Fruit fly (Drosophila melanogaster): Measurements from ENCODE around the gene Ddr.

Ddr gene

DNA sequence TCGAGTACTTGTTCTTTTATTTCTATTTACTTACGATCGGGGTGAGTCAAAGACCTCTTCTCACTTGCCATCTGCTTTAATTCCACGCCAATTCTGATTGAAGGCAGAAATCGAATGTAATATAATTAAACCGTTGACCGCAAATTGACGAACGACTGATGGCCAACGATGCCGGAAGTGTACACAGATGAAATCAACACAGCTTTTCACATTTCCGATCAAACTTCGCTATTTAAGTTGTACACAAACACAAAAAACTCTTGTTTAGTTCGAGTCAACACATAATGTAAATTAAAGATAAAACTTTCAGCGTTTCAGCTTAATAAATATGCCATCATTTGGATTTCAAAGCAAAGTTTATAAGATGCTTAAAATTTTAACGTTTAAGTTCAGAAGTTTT is 41.4 kb upstream of the Ddr start (continued):
- TF ChIP-seq hth (optimal IDR thresholded peaks at IDR 0.05) = no peak

DNA sequence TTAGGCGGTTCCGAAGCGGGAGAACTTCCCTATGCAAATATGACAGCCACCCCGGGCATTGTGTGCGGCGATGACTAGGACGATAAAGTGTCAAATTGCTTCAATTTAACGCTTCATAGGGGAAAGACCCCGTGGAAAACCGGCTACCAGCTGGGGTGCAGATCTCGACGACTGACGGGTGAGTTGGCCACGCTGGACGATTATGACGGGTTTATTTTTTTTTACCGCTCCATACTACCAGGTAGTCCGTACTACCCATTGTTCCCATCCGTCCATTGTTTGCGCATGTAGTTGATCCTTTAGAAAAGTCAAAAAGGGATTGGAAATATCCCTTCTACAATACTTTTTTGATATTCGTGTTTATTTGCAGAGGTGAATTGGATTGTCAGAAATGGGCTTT is 39.4 kb upstream of the Ddr start:
- TF ChIP-seq sqz (GFP tag; optimal IDR thresholded peaks at IDR 0.05) (peak; percentile 54), CG17829 (tag; optimal IDR thresholded peaks at IDR 0.05) (no peak), CG13123 (GFP tag; optimal IDR thresholded peaks at IDR 0.05) (no peak), tll (GFP tag; optimal IDR thresholded peaks at IDR 0.05) (peak in 1 of 2 experiments; percentile 68), CG7963 (GFP tag; IDR thresholded peaks at IDR 0.05; ENCODE audit: partially characterized antibody) (no peak), HmgZ (tag; optimal IDR thresholded peaks at IDR 0.05) (no peak), CG13775 (GFP tag; optimal IDR thresholded peaks at IDR 0.05) (no peak), Lim3 (GFP tag; IDR thresholded peaks at IDR 0.05) (no peak), CG16863 (GFP tag; optimal IDR thresholded peaks at IDR 0.05) (no peak), oc (tag; optimal IDR thresholded peaks at IDR 0.05) (peak; percentile 69), CG15479 (GFP tag; optimal IDR thresholded peaks at IDR 0.05) (no peak), pros (GFP tag; optimal IDR thresholded peaks at IDR 0.05) (peak; percentile 66), gsb-n (tag; optimal IDR thresholded peaks at IDR 0.05) (peak; percentile 39), kni (GFP tag; optimal IDR thresholded peaks at IDR 0.05) (peak; percentile 22), CG31224 (GFP tag; IDR thresholded peaks at IDR 0.05) (no peak), CG1602 (GFP tag; optimal IDR thresholded peaks at IDR 0.05) (no peak), CG7928 (GFP tag; optimal IDR thresholded peaks at IDR 0.05) (no peak), CG9817 (tag; optimal IDR thresholded peaks at IDR 0.05) (no peak), gsb (GFP tag; IDR thresholded peaks at IDR 0.05) (no peak), E2f2 (GFP tag; IDR thresholded peaks at IDR 0.05) (no peak), D (optimal IDR thresholded peaks at IDR 0.05) (peak; percentile 87), D (GFP tag; optimal IDR thresholded peaks at IDR 0.05) (peak; percentile 37), Kr (GFP tag; optimal IDR thresholded peaks at IDR 0.05) (peak; percentile 60)

DNA sequence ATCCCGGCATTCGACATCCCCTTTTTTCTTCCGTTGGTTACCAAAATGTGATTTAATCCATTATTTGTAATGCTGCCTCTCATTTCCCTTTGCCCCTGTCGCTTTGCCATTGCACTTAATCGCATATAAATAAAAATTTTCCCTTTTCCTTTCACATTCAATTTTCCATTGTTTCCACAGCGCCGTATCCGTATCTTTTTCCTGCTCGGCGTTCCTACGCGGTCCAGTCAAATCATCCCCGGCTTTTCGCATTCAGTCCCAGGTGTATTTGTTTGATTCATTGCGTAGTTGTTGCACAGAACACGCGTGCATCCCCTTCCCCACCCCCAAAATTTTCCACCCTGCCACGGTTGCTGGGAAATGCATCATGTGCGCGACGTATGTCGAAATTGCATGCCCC is 37.0 kb upstream of the Ddr start:
- TF ChIP-seq sens (GFP tag) = peak; percentile 39
- TF ChIP-seq sqz (GFP tag; optimal IDR thresholded peaks at IDR 0.05) = peak; percentile 16
- peak; percentile 71 for TF ChIP-seq Kr (GFP tag; optimal IDR thresholded peaks at IDR 0.05)
- TF ChIP-seq so (GFP tag; IDR thresholded peaks at IDR 0.05) = 0 out of 3 replicates have a peak, but pooled peaks have one; percentile 12
- TF ChIP-seq amos (GFP tag; IDR thresholded peaks at IDR 0.05; ENCODE audit: partially characterized antibody) = no peak
- no peak for TF ChIP-seq CG31224 (GFP tag; IDR thresholded peaks at IDR 0.05)
- TF ChIP-seq Lpt (GFP tag; optimal IDR thresholded peaks at IDR 0.05) = no peak
- peak; percentile 39 for TF ChIP-seq kni (GFP tag; optimal IDR thresholded peaks at IDR 0.05)
- TF ChIP-seq Dll (GFP tag; IDR thresholded peaks at IDR 0.05; ENCODE audit: partially characterized antibody) = peak; percentile 16; the same call in 1 of the 4 replicates
- no peak for TF ChIP-seq D (optimal IDR thresholded peaks at IDR 0.05)
- peak; percentile 41 for TF ChIP-seq D (GFP tag; optimal IDR thresholded peaks at IDR 0.05)
- TF ChIP-seq gsb-n (tag; optimal IDR thresholded peaks at IDR 0.05) = peak; percentile 80
- peak; percentile 94 for TF ChIP-seq pros (GFP tag; optimal IDR thresholded peaks at IDR 0.05)
- no peak for TF ChIP-seq CG18764 (GFP tag; optimal IDR thresholded peaks at IDR 0.05)
- no peak for TF ChIP-seq al (GFP tag; IDR thresholded peaks at IDR 0.05)
- no peak for TF ChIP-seq lov (optimal IDR thresholded peaks at IDR 0.05)
- peak; percentile 35; the same call in 1 of the 3 replicates for TF ChIP-seq lov (GFP tag; IDR thresholded peaks at IDR 0.05)
- peak; percentile 80 for TF ChIP-seq oc (tag; optimal IDR thresholded peaks at IDR 0.05)
- peak; percentile 56 for TF ChIP-seq nerfin-1 (tag; optimal IDR thresholded peaks at IDR 0.05)

dm6 chr2L:6218669-6219406 is 34.1 kb upstream of the Ddr start:
- TF ChIP-seq CG8359 (GFP tag; optimal IDR thresholded peaks at IDR 0.05; ENCODE audit: borderline replicate concordance) = no peak
- TF ChIP-seq lola (GFP tag; optimal IDR thresholded peaks at IDR 0.05) = peak in 1 of 3 experiments; percentile 5
- no peak for TF ChIP-seq ATbp (GFP tag; optimal IDR thresholded peaks at IDR 0.05)
- no peak for TF ChIP-seq wek (GFP tag; optimal IDR thresholded peaks at IDR 0.05)
- TF ChIP-seq sqz (GFP tag; optimal IDR thresholded peaks at IDR 0.05) = peak; percentile 54
- TF ChIP-seq CG6689 (GFP tag; IDR thresholded peaks at IDR 0.05) = peak; percentile 24; the same call in 1 of the 2 replicates
- TF ChIP-seq Gsc (GFP tag; IDR thresholded peaks at IDR 0.05) = no peak
- TF ChIP-seq Tbp (GFP tag; optimal IDR thresholded peaks at IDR 0.05) = no peak
- peak; percentile 7 for TF ChIP-seq dmrt11E (tag; optimal IDR thresholded peaks at IDR 0.05)
- TF ChIP-seq Sry-δ (GFP tag; optimal IDR thresholded peaks at IDR 0.05) = peak; percentile 14
- no peak for TF ChIP-seq CG18011 (GFP tag; optimal IDR thresholded peaks at IDR 0.05)
- peak; percentile 29 for TF ChIP-seq BEAF-32 (GFP tag; optimal IDR thresholded peaks at IDR 0.05)
- peak; percentile 64 for TF ChIP-seq sens (GFP tag)

All from whole organism, embryonic.